Worm (Caenorhabditis elegans): ENCODE results near the gene D1005.10.
A peak's percentile ranks its signal among the peaks of the same experiment; 100 is the strongest.

D1005.10 gene

ce11 chrX:1451816-1452602 is 34.0 kb downstream of the D1005.10 start:
- TF ChIP-seq lin-35 (GFP tag; optimal IDR thresholded peaks at IDR 0.05) = peak in 1 of 3 experiments; percentile 56
- TF ChIP-seq lin-26 (GFP tag; IDR thresholded peaks at IDR 0.05) = 0 out of 2 replicates have a peak, but pooled peaks have one; percentile 39
- TF ChIP-seq rpc-1 (optimal IDR thresholded peaks at IDR 0.05) = no peak
- TF ChIP-seq rpc-1 (tag; optimal IDR thresholded peaks at IDR 0.05) = no peak
- TF ChIP-seq nfyb-1 (GFP tag; IDR thresholded peaks at IDR 0.05) = peak; percentile 39; the same call in 1 of the 2 replicates
- 0 out of 2 replicates have a peak, but pooled peaks have one; percentile 73 for TF ChIP-seq ceh-58 (GFP tag; IDR thresholded peaks at IDR 0.05)
- no peak for TF ChIP-seq aptf-2 (GFP tag; conservative IDR thresholded peaks at IDR 0.05)
- no peak for TF ChIP-seq mxl-1 (tag; optimal IDR thresholded peaks at IDR 0.05)
- peak; percentile 11; the same call in 1 of the 2 replicates for TF ChIP-seq ekl-4 (GFP tag; IDR thresholded peaks at IDR 0.05)
- peak; percentile 35 for TF ChIP-seq nhr-27 (tag; optimal IDR thresholded peaks at IDR 0.05)
- TF ChIP-seq Y53G8AR.9 (GFP tag; conservative IDR thresholded peaks at IDR 0.05) = 0 out of 2 replicates have a peak, but pooled peaks have one; percentile 60

- TF ChIP-seq pha-4 (tag; optimal IDR thresholded peaks at IDR 0.05) (no peak), egrh-3 (GFP tag; IDR thresholded peaks at IDR 0.05) (peak; percentile 79; the same call in 1 of the 2 replicates), zfh-2 (GFP tag; conservative IDR thresholded peaks at IDR 0.05) (peak; percentile 89)
Measured at ce11 chrX:1451240-1451639, 34.7 kb downstream of the D1005.10 start.

ce11 chrX:1450352-1450818 is 35.6 kb downstream of the D1005.10 start, which contains the start of gene W05H7.1:
TSS of gene W05H7.1 (plus strand) at chrX:1450768.
- TF ChIP-seq F10E7.11 (tag; optimal IDR thresholded peaks at IDR 0.05) = no peak
- peak; percentile 7; the same call in 1 of the 2 replicates for TF ChIP-seq mcd-1 (GFP tag; IDR thresholded peaks at IDR 0.05)
- TF ChIP-seq hmg-1.2 (GFP tag; IDR thresholded peaks at IDR 0.05) = peak; percentile 46; the same call in 1 of the 2 replicates
- no peak for TF ChIP-seq T07F8.4 (tag; optimal IDR thresholded peaks at IDR 0.05)
- TF ChIP-seq K11D2.4 (GFP tag; IDR thresholded peaks at IDR 0.05) = 0 out of 2 replicates have a peak, but pooled peaks have one; percentile 23

ce11 chrX:1446593-1447141 is 39.3 kb downstream of the D1005.10 start, which contains the start of gene zfp-3:
TSS of gene zfp-3 (minus strand) at chrX:1446643.
- peak; percentile 85 for TF ChIP-seq dox-1 (GFP tag; IDR thresholded peaks at IDR 0.05)
- TF ChIP-seq mxl-1 (tag; optimal IDR thresholded peaks at IDR 0.05) = no peak
- peak; percentile 59 for TF ChIP-seq lin-26 (GFP tag; IDR thresholded peaks at IDR 0.05)
- TF ChIP-seq fkh-3 (tag; optimal IDR thresholded peaks at IDR 0.05) = no peak
- peak; percentile 19 for TF ChIP-seq ets-4 (GFP tag; optimal IDR thresholded peaks at IDR 0.05)
- peak; percentile 79 for TF ChIP-seq madf-10 (tag; optimal IDR thresholded peaks at IDR 0.05)
- TF ChIP-seq ztf-22 (GFP tag; optimal IDR thresholded peaks at IDR 0.05) = peak; percentile 61
- no peak for TF ChIP-seq nhr-27 (tag; optimal IDR thresholded peaks at IDR 0.05)
- TF ChIP-seq egl-44 (GFP tag; IDR thresholded peaks at IDR 0.05) = peak; percentile 83
- TF ChIP-seq xnd-1 (tag; optimal IDR thresholded peaks at IDR 0.05) = no peak
- peak; percentile 84 for TF ChIP-seq mcd-1 (GFP tag; IDR thresholded peaks at IDR 0.05)
- no peak for TF ChIP-seq D2030.7 (GFP tag; IDR thresholded peaks at IDR 0.05)
- TF ChIP-seq tbx-9 (tag; optimal IDR thresholded peaks at IDR 0.05; ENCODE audit: borderline replicate concordance) = no peak
- TF ChIP-seq ceh-79 (tag; optimal IDR thresholded peaks at IDR 0.05) = no peak
- TF ChIP-seq lsy-27 (tag; optimal IDR thresholded peaks at IDR 0.05; ENCODE audit: borderline replicate concordance, insufficient read depth) = no peak
- TF ChIP-seq sptf-2 (GFP tag; optimal IDR thresholded peaks at IDR 0.05) = no peak
- TF ChIP-seq egl-18 (GFP tag; IDR thresholded peaks at IDR 0.05) = no peak
- peak; percentile 44 for TF ChIP-seq nhr-90 (tag; optimal IDR thresholded peaks at IDR 0.05)
- no peak for TF ChIP-seq ceh-100 (GFP tag; IDR thresholded peaks at IDR 0.05)
- peak; percentile 31 for TF ChIP-seq F52B5.7 (tag; optimal IDR thresholded peaks at IDR 0.05)
- no peak for TF ChIP-seq F10E7.11 (tag; optimal IDR thresholded peaks at IDR 0.05)
- no peak for TF ChIP-seq ceh-40 (GFP tag; IDR thresholded peaks at IDR 0.05)
- peak; percentile 84 for TF ChIP-seq pha-4 (tag; optimal IDR thresholded peaks at IDR 0.05)
- peak; percentile 96 for TF ChIP-seq attf-5 (GFP tag; optimal IDR thresholded peaks at IDR 0.05)
- no peak for TF ChIP-seq ztf-6 (GFP tag; IDR thresholded peaks at IDR 0.05)
- peak; percentile 91 for TF ChIP-seq ztf-26 (tag; optimal IDR thresholded peaks at IDR 0.05)
- no peak for TF ChIP-seq nhr-179 (tag; optimal IDR thresholded peaks at IDR 0.05)
- no peak for TF ChIP-seq nhr-120 (GFP tag; IDR thresholded peaks at IDR 0.05)
